Worm (Caenorhabditis elegans): Measurements from ENCODE around the gene pafo-1.

The pafo-1 gene

DNA sequence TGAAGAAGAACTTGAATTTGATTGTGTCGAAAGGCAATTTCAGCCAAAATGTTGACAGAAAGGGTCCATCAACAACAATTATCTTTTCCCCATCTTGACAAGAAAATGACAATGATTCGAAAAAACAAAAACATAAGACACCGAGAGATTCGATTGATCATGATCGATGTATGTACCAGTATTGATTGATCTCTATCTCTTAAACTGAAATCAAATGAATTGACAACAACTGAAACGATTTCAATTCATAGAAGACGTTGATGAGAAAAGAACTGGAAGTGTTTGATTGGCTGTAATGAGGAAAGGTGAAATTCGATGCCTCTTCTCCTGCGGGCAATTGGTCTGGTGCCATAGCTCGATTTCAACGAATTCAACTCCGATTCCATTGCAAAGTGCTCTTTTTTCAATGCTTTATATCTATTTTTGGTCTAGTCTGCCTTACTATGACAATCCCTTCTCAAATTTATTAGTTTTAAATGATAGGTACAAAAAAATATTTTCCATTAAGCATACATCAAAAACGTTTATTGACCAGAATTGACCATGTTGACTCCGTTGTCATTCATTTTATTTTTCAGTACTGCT, 12.0 kb downstream of the pafo-1 start:
- TF ChIP-seq pqm-1 (tag; optimal IDR thresholded peaks at IDR 0.05) (no peak), K02D7.2 (tag; optimal IDR thresholded peaks at IDR 0.05) (no peak), hlh-8 (tag; optimal IDR thresholded peaks at IDR 0.05) (no peak), syd-9 (tag; optimal IDR thresholded peaks at IDR 0.05) (no peak), hlh-13 (GFP tag; optimal IDR thresholded peaks at IDR 0.05) (no peak), hlh-30 (tag; optimal IDR thresholded peaks at IDR 0.05; ENCODE audit: insufficient read depth) (no peak), pat-9 (tag; optimal IDR thresholded peaks at IDR 0.05) (no peak), pax-1 (tag; optimal IDR thresholded peaks at IDR 0.05) (no peak), tbx-2 (tag; optimal IDR thresholded peaks at IDR 0.05) (no peak), mec-3 (tag; optimal IDR thresholded peaks at IDR 0.05; ENCODE audit: borderline replicate concordance) (no peak), ttx-3 (tag; optimal IDR thresholded peaks at IDR 0.05) (no peak), gmeb-2 (tag; optimal IDR thresholded peaks at IDR 0.05) (no peak)

DNA sequence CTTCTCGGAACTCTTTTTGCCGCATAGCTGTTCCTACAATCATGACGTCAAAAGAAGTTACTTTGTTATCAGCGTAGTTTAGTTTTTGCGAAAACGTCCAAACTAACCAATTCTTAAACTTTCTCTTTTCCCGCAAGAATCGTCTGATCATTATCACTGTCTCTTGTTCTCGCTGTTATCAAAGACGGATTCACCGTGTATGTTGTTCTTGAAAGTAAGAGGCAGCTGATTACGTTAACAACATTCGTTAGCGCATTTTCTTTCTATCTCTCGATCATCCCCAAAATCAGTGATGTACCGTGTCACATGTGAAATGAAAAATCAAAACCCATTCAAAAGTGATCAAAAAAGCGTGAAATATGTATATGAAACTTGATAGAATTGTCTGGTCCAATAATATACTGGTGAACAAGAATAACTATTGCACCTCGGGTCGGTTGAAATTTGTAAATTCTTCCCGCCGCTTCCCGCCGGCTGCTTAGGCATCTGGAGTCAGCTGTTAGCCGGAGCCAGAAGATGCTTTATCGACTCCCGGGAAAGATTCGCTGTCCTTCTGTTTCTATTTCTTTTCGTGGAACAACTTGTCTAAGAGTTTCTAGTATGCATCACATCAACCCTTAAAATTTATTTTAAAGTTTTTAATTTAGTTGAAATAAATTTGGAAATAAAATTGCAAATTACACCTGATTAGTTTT, 13.1 kb downstream of the pafo-1 start:
- TF ChIP-seq nhr-11 (tag; optimal IDR thresholded peaks at IDR 0.05) = no peak
- peak; percentile 67 for TF ChIP-seq elt-2 (tag; optimal IDR thresholded peaks at IDR 0.05)

- TF ChIP-seq ceh-14 (tag; optimal IDR thresholded peaks at IDR 0.05) = no peak
- TF ChIP-seq ceh-22 (tag; optimal IDR thresholded peaks at IDR 0.05) = no peak
- TF ChIP-seq rnt-1 (tag; optimal IDR thresholded peaks at IDR 0.05) = peak; percentile 33
- no peak for TF ChIP-seq pat-9 (tag; optimal IDR thresholded peaks at IDR 0.05)
- no peak for TF ChIP-seq elt-4 (tag; optimal IDR thresholded peaks at IDR 0.05)
- no peak for TF ChIP-seq fkh-10 (GFP tag; optimal IDR thresholded peaks at IDR 0.05)
- peak; percentile 25 for TF ChIP-seq ceh-18 (tag; optimal IDR thresholded peaks at IDR 0.05)
- no peak for TF ChIP-seq ztf-16 (tag; optimal IDR thresholded peaks at IDR 0.05)
- TF ChIP-seq ceh-31 (tag; optimal IDR thresholded peaks at IDR 0.05) = no peak
- TF ChIP-seq elt-2 (tag; optimal IDR thresholded peaks at IDR 0.05) = no peak
- no peak for TF ChIP-seq dmd-4 (tag; optimal IDR thresholded peaks at IDR 0.05; ENCODE audit: borderline replicate concordance)
- no peak for TF ChIP-seq ceh-34 (tag; optimal IDR thresholded peaks at IDR 0.05)
- TF ChIP-seq Y22D7AL.16 (tag; optimal IDR thresholded peaks at IDR 0.05) = no peak
- TF ChIP-seq lim-6 (tag; optimal IDR thresholded peaks at IDR 0.05) = no peak
- no peak for TF ChIP-seq unc-55 (GFP tag; optimal IDR thresholded peaks at IDR 0.05)
- no peak for TF ChIP-seq ama-1 (optimal IDR thresholded peaks at IDR 0.05)
- no peak for TF ChIP-seq pros-1 (tag; optimal IDR thresholded peaks at IDR 0.05)
- no peak for TF ChIP-seq mec-3 (tag; optimal IDR thresholded peaks at IDR 0.05; ENCODE audit: borderline replicate concordance)
- no peak for TF ChIP-seq pha-2 (tag; optimal IDR thresholded peaks at IDR 0.05)
- no peak for TF ChIP-seq unc-42 (tag; optimal IDR thresholded peaks at IDR 0.05)
- peak; percentile 3 for TF ChIP-seq nfya-1 (tag; optimal IDR thresholded peaks at IDR 0.05)
- TF ChIP-seq gmeb-2 (tag; optimal IDR thresholded peaks at IDR 0.05) = no peak
- no peak for TF ChIP-seq K02D7.2 (tag; optimal IDR thresholded peaks at IDR 0.05)
These were observed 14.1 kb downstream of the pafo-1 start for ce11 chrV:11535504-11536062.

ce11 chrV:11536667-11537066, 15.2 kb downstream of the pafo-1 start:
- no peak for TF ChIP-seq K02D7.2 (tag; optimal IDR thresholded peaks at IDR 0.05)
- peak; percentile 58 for TF ChIP-seq unc-42 (tag; optimal IDR thresholded peaks at IDR 0.05)

ce11 chrV:11539502-11539901, 18.0 kb downstream of the pafo-1 start:
- TF ChIP-seq sdc-2 (tag; optimal IDR thresholded peaks at IDR 0.05) (no peak), F13H6.1 (tag; optimal IDR thresholded peaks at IDR 0.05) (no peak), unc-86 (tag; optimal IDR thresholded peaks at IDR 0.05) (no peak), fkh-6 (tag; optimal IDR thresholded peaks at IDR 0.05) (no peak), ceh-45 (GFP tag; IDR thresholded peaks at IDR 0.05) (no peak), fkh-10 (GFP tag; optimal IDR thresholded peaks at IDR 0.05) (no peak), nhr-232 (tag; optimal IDR thresholded peaks at IDR 0.05) (no peak), C08G9.2 (tag; optimal IDR thresholded peaks at IDR 0.05) (no peak), rnt-1 (tag; optimal IDR thresholded peaks at IDR 0.05) (no peak), dmd-4 (tag; optimal IDR thresholded peaks at IDR 0.05; ENCODE audit: borderline replicate concordance) (no peak), hlh-13 (GFP tag; optimal IDR thresholded peaks at IDR 0.05) (no peak), pag-3 (tag; optimal IDR thresholded peaks at IDR 0.05; ENCODE audit: borderline replicate concordance) (no peak), unc-3 (GFP tag; conservative IDR thresholded peaks at IDR 0.05) (no peak), unc-3 (tag; optimal IDR thresholded peaks at IDR 0.05) (no peak)

Measured in whole organism, late embryonic.